Fruit fly (Drosophila melanogaster): Measurements from ENCODE around the gene kud.

DNA sequence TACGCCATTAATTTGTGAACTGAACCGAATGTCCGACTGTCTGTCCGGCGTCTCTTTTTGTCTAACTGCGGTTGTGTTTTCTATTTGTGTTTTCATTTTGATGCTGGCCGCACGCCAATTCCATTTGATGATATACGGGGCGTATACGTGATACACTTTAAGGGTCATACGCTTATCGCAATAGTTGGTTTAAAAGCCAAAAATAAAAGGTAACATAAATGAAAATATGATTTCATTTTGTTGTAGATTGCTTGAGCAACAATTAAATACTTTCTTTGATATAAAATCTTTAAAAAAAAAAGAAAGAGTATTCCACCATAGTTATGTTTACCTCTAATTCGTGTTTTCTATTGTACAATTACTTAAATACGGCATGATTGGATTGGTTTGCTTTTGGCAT lies 40.3 kb upstream of the kud start:
- TF ChIP-seq Vsx2 (GFP tag; optimal IDR thresholded peaks at IDR 0.05; ENCODE audit: partially characterized antibody) (no peak), psq (GFP tag; optimal IDR thresholded peaks at IDR 0.05) (no peak)
